Fruit fly (Drosophila melanogaster): ENCODE results near the gene Pgant5.

DNA sequence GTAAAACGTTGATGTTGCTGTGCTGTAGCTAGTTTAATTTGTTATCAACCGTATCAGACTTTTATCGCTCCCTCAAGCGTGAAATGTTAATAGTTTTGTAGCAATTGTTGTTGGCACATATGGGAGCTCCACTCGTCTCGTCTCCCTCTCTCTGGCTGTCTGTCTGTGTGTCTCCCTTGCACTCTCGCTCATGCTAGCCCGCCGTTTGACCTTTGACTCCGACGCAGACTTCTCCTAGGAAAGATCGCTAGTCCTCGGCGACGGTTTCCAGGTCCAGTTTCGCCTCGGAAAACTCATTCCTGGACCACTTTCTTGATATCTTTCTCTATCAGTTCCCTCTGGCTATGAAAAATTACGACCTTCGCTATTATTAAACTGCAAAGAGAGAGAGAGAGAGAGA is 14.2 kb downstream of the Pgant5 start:
- TF ChIP-seq pan (optimal IDR thresholded peaks at IDR 0.05) (no peak), usp (GFP tag; optimal IDR thresholded peaks at IDR 0.05) (no peak), EcR (GFP tag; optimal IDR thresholded peaks at IDR 0.05) (no peak), psq (optimal IDR thresholded peaks at IDR 0.05) (no peak), CG8478 (optimal IDR thresholded peaks at IDR 0.05) (no peak), Dll (optimal IDR thresholded peaks at IDR 0.05) (no peak)

All from whole organism.